Fruit fly (Drosophila melanogaster) whole organism, embryonic: ENCODE results near the gene CG12010.

Experiments used
- B-H2 ChIP-seq: fragments of 200-800 bp; sonication (Bioruptor generic); optimal IDR thresholded peaks from 2 replicates; lab custom pipeline; 2018; ENCODE audit warnings: missing biosample characterization, mild to moderate bottlenecking, missing genetic modification characterization
- BtbVII ChIP-seq: fragments of 200-800 bp; sonication (Bioruptor generic); optimal IDR thresholded peaks from 3 replicates; lab custom pipeline; 2017; ENCODE audit warnings: missing biosample characterization, mild to moderate bottlenecking, missing genetic modification characterization
- CG10147 ChIP-seq: fragments of 200-800 bp; sonication (Bioruptor generic); optimal IDR thresholded peaks from 2 replicates; lab custom pipeline; 2019; ENCODE audit warnings: missing biosample characterization, mild to moderate bottlenecking, missing genetic modification characterization, moderate library complexity
- CG10431 ChIP-seq: fragments of 200-800 bp; sonication (Bioruptor generic); optimal IDR thresholded peaks from 3 replicates; lab custom pipeline; 2018; ENCODE audit warnings: missing biosample characterization, mild to moderate bottlenecking, missing genetic modification characterization
- CG11247 ChIP-seq: fragments of 200-800 bp; sonication (Bioruptor generic); IDR thresholded peaks from 2 replicates; pipeline ENCODE4 v1.3.6; 2022; ENCODE audit warnings: missing biosample characterization, missing genetic modification characterization
- CG11695 ChIP-seq: fragments of 200-800 bp; sonication (Bioruptor generic); IDR thresholded peaks from 3 replicates; pipeline ENCODE4 v1.3.6; 2022; ENCODE audit warnings: missing biosample characterization, missing genetic modification characterization
- CG12299 ChIP-seq: fragments of 200-800 bp; sonication (Bioruptor generic); optimal IDR thresholded peaks from 2 replicates; lab custom pipeline; 2018; ENCODE audit warnings: missing biosample characterization, mild to moderate bottlenecking, missing genetic modification characterization
- CG1233 ChIP-seq: fragments of 200-800 bp; sonication (Bioruptor generic); optimal IDR thresholded peaks from 4 replicates; lab custom pipeline; 2018; ENCODE audit warnings: missing biosample characterization, mild to moderate bottlenecking, missing genetic modification characterization
- CG14441 ChIP-seq: fragments of 200-800 bp; sonication (Bioruptor generic); IDR thresholded peaks from 2 replicates; pipeline ENCODE4 v1.3.6; 2022; ENCODE audit warnings: missing biosample characterization, missing genetic modification characterization
- CG14710 ChIP-seq: fragments of 200-800 bp; sonication (Bioruptor generic); optimal IDR thresholded peaks from 3 replicates; lab custom pipeline; 2019; ENCODE audit warnings: missing biosample characterization, mild to moderate bottlenecking, missing genetic modification characterization, moderate library complexity
- CG1529 ChIP-seq: fragments of 200-800 bp; sonication (Bioruptor generic); optimal IDR thresholded peaks from 3 replicates; lab custom pipeline; 2018; ENCODE audit warnings: missing biosample characterization, missing genetic modification characterization
- CG3163 ChIP-seq: fragments of 200-800 bp; sonication (Bioruptor generic); optimal IDR thresholded peaks from 3 replicates; lab custom pipeline; 2016; ENCODE audit warnings: missing biosample characterization, missing genetic modification characterization
- CG3726 ChIP-seq: fragments of 200-800 bp; sonication (Bioruptor generic); IDR thresholded peaks from 3 replicates; pipeline ENCODE4, ENCODE4 v1.3.6; 2022; ENCODE audit warnings: missing biosample characterization, missing genetic modification characterization
- CG4820 ChIP-seq: fragments of 200-800 bp; sonication (Bioruptor generic); optimal IDR thresholded peaks from 3 replicates; lab custom pipeline; 2016; ENCODE audit warnings: missing biosample characterization, missing genetic modification characterization
- CG4854 ChIP-seq: fragments of 200-800 bp; sonication (Bioruptor generic); optimal IDR thresholded peaks from 2 replicates; lab custom pipeline; 2016; ENCODE audit warnings: missing biosample characterization, missing genetic modification characterization, inconsistent platforms
- CG9932 ChIP-seq: fragments of 200-800 bp; sonication (Bioruptor generic); IDR thresholded peaks from 2 replicates; pipeline ENCODE4 v1.3.6; 2022; ENCODE audit warnings: missing biosample characterization, missing genetic modification characterization
- Chrac-16 ChIP-seq: fragments of 200-800 bp; sonication (Bioruptor generic); optimal IDR thresholded peaks from 3 replicates; lab custom pipeline; 2016; ENCODE audit warnings: missing biosample characterization, missing genetic modification characterization
- CoRest ChIP-seq: fragments of 200-800 bp; sonication (Bioruptor generic); optimal IDR thresholded peaks from 3 replicates; lab custom pipeline; 2018; ENCODE audit warnings: missing biosample characterization, mild to moderate bottlenecking, missing genetic modification characterization, moderate library complexity
- Dip2 ChIP-seq: fragments of 200-800 bp; sonication (Bioruptor generic); IDR thresholded peaks from 2 replicates; pipeline ENCODE4 v1.3.6; 2022; ENCODE audit warnings: missing biosample characterization, missing genetic modification characterization
- HLHmδ ChIP-seq: fragments of 200-800 bp; sonication (Bioruptor generic); optimal IDR thresholded peaks from 2 replicates; lab custom pipeline; 2018; ENCODE audit warnings: missing biosample characterization, mild to moderate bottlenecking, missing genetic modification characterization, moderate library complexity
- NK7.1 ChIP-seq: fragments of 200-800 bp; sonication (Bioruptor generic); optimal IDR thresholded peaks from 3 replicates; lab custom pipeline; 2016; ENCODE audit warnings: missing biosample characterization, missing genetic modification characterization
- Optix ChIP-seq: fragments of 200-800 bp; sonication (Bioruptor generic); IDR thresholded peaks from 3 replicates; pipeline ENCODE4 v1.3.6; 2022; ENCODE audit warnings: missing biosample characterization, missing genetic modification characterization
- PHDP ChIP-seq: fragments of 200-800 bp; sonication (Bioruptor generic); optimal IDR thresholded peaks from 3 replicates; lab custom pipeline; 2018; ENCODE audit warnings: missing biosample characterization, mild to moderate bottlenecking, missing genetic modification characterization, moderate library complexity
- Rx ChIP-seq: fragments of 200-800 bp; sonication (Bioruptor generic); IDR thresholded peaks from 2 replicates; pipeline ENCODE4 v1.3.6; 2022; ENCODE audit warnings: missing biosample characterization, missing genetic modification characterization
- Sox102F ChIP-seq: fragments of 200-800 bp; sonication (Bioruptor generic); optimal IDR thresholded peaks from 2 replicates; lab custom pipeline; 2018; ENCODE audit warnings: missing biosample characterization, mild to moderate bottlenecking, missing genetic modification characterization, moderate library complexity
- Tbp ChIP-seq: fragments of >200 bp; optimal IDR thresholded peaks from 2 replicates; lab custom pipeline; 2018; ENCODE audit warnings: missing biosample characterization, missing genetic modification characterization
- btn ChIP-seq: fragments of 200-800 bp; sonication (Bioruptor generic); optimal IDR thresholded peaks from 2 replicates; lab custom pipeline; 2016; ENCODE audit warnings: missing biosample characterization, missing genetic modification characterization
- cato ChIP-seq: fragments of 200-800 bp; sonication (Bioruptor generic); optimal IDR thresholded peaks from 2 replicates; lab custom pipeline; 2016; ENCODE audit warnings: missing biosample characterization, missing genetic modification characterization, borderline replicate concordance
- caup ChIP-seq: fragments of 200-800 bp; sonication (Bioruptor generic); optimal IDR thresholded peaks from 3 replicates; lab custom pipeline; 2017; ENCODE audit warnings: missing biosample characterization, mild to moderate bottlenecking, missing genetic modification characterization, moderate library complexity; ENCODE audit not compliant: severe bottlenecking
- chinmo ChIP-seq: fragments of 200-800 bp; sonication (Bioruptor generic); IDR thresholded peaks from 4 replicates; pipeline ENCODE4 v1.3.6; 2022; ENCODE audit warnings: missing biosample characterization, missing genetic modification characterization; ENCODE audit not compliant: partially characterized antibody
- dysf ChIP-seq: fragments of 200-800 bp; sonication (Bioruptor generic); IDR thresholded peaks from 3 replicates; pipeline ENCODE4 v1.3.6; 2022; ENCODE audit warnings: missing biosample characterization, missing genetic modification characterization
- esg ChIP-seq: fragments of 200-800 bp; sonication (Bioruptor generic); conservative IDR thresholded peaks from 2 replicates; pipeline ENCODE4 v1.3.6; 2022; ENCODE audit warnings: missing biosample characterization, missing genetic modification characterization
- ewg ChIP-seq: fragments of 200-800 bp; sonication (Bioruptor generic); optimal IDR thresholded peaks from 3 replicates; lab custom pipeline; 2017; ENCODE audit warnings: mild to moderate bottlenecking, missing biosample characterization, missing genetic modification reagents, missing genetic modification characterization
- eyg ChIP-seq: fragments of 200-800 bp; sonication (Bioruptor generic); optimal IDR thresholded peaks from 3 replicates; lab custom pipeline; 2016; ENCODE audit warnings: missing biosample characterization, missing genetic modification characterization
- fd64A ChIP-seq: fragments of 200-800 bp; sonication (Bioruptor generic); optimal IDR thresholded peaks from 3 replicates; lab custom pipeline; 2018; ENCODE audit warnings: missing biosample characterization, mild to moderate bottlenecking, missing genetic modification characterization
- fu2 ChIP-seq: fragments of 200-800 bp; sonication (Bioruptor generic); optimal IDR thresholded peaks from 2 replicates; lab custom pipeline; 2016; ENCODE audit warnings: missing biosample characterization, missing genetic modification characterization
- gsb ChIP-seq: fragments of 200-800 bp; sonication (Bioruptor generic); IDR thresholded peaks from 2 replicates; pipeline ENCODE4 v1.3.6; 2022; ENCODE audit warnings: missing biosample characterization, missing genetic modification characterization
- inv ChIP-seq: fragments of 200-800 bp; sonication (Bioruptor generic); IDR thresholded peaks from 2 replicates; pipeline ENCODE4 v1.3.6; 2022; ENCODE audit warnings: missing biosample characterization, missing genetic modification characterization; ENCODE audit not compliant: partially characterized antibody
- kni ChIP-seq: fragments of 200-800 bp; sonication (Bioruptor generic); optimal IDR thresholded peaks from 3 replicates; lab custom pipeline; 2017; ENCODE audit warnings: mild to moderate bottlenecking, missing biosample characterization, missing genetic modification reagents, missing genetic modification characterization
- luna ChIP-seq: fragments of 200-800 bp; sonication (Bioruptor generic); optimal IDR thresholded peaks from 2 replicates; lab custom pipeline; 2016; ENCODE audit warnings: missing biosample characterization, missing genetic modification characterization
- maf-S ChIP-seq: fragments of 200-800 bp; sonication (Bioruptor generic); optimal IDR thresholded peaks from 2 replicates; lab custom pipeline; 2016; ENCODE audit warnings: missing biosample characterization, missing genetic modification characterization
- prd ChIP-seq, 3 experiments: fragments of >200 bp in 2 of 3; fragments of 200-800 bp in 1 of 3; sonication (Bioruptor generic) in 1 of 3; optimal IDR thresholded peaks in 2 of 3; IDR thresholded peaks in 1 of 3; 2 replicates in 2 of 3; 3 replicates in 1 of 3; pipeline versions ENCODE4 v1.3.6 to Lab custom; 2017 to 2022; ENCODE audit warnings: missing biosample characterization in 1 of 3, missing genetic modification characterization in 1 of 3
- pros ChIP-seq: fragments of 200-800 bp; sonication (Bioruptor generic); optimal IDR thresholded peaks from 3 replicates; lab custom pipeline; 2019; ENCODE audit warnings: missing biosample characterization, mild to moderate bottlenecking, missing genetic modification characterization, moderate library complexity
- scrt ChIP-seq: fragments of 200-800 bp; sonication (Bioruptor generic); optimal IDR thresholded peaks from 2 replicates; lab custom pipeline; 2018; ENCODE audit warnings: missing biosample characterization, mild to moderate bottlenecking, missing genetic modification characterization, moderate library complexity
- ssp ChIP-seq: fragments of 200-800 bp; sonication (Bioruptor generic); IDR thresholded peaks from 2 replicates; pipeline ENCODE4 v1.3.6; 2022; ENCODE audit warnings: missing biosample characterization, missing genetic modification characterization
- stc ChIP-seq: fragments of 200-800 bp; sonication (Bioruptor generic); IDR thresholded peaks from 2 replicates; pipeline ENCODE4 v1.3.6; 2022; ENCODE audit warnings: missing biosample characterization, missing genetic modification characterization
- tin ChIP-seq: fragments of 200-800 bp; sonication (Bioruptor generic); optimal IDR thresholded peaks from 3 replicates; lab custom pipeline; 2016; ENCODE audit warnings: missing biosample characterization, missing genetic modification characterization
- usp ChIP-seq: fragments of >200 bp; optimal IDR thresholded peaks from 2 replicates; lab custom pipeline; 2017; ENCODE audit warnings: missing biosample characterization, missing genetic modification characterization
- zen2 ChIP-seq: fragments of 200-800 bp; sonication (Bioruptor generic); IDR thresholded peaks from 3 replicates; pipeline ENCODE4 v1.3.6; 2022; ENCODE audit warnings: missing biosample characterization, missing genetic modification characterization; ENCODE audit not compliant: partially characterized antibody

CG12010 gene

dm6 chr3L:3384596-3385436 lies 10.7 kb downstream of the CG12010 start (continued):
- TF ChIP-seq maf-S (GFP tag; lab: Kevin White, UChicago), result no peak
- peak; percentile 66 for TF ChIP-seq CoRest (tag; lab: Kevin White, UChicago)
- TF ChIP-seq CG3163 (GFP tag; lab: Kevin White, UChicago), result no peak
- no peak for TF ChIP-seq btn (GFP tag; lab: Kevin White, UChicago)
- no peak for TF ChIP-seq fu2
- TF ChIP-seq prd (optimal IDR thresholded peaks at IDR 0.05; lab: Kevin White, UChicago), result no peak
- peak; percentile 48; the same call in 2 of the 3 replicates for TF ChIP-seq prd (GFP tag; IDR thresholded peaks at IDR 0.05; lab: Robert Waterston, UW)
- peak; percentile 32 for TF ChIP-seq pros (GFP tag; lab: Kevin White, UChicago)
- no peak for TF ChIP-seq Tbp (GFP tag; lab: Kevin White, UChicago)
- TF ChIP-seq CG10431 (GFP tag; lab: Kevin White, UChicago), result no peak
- TF ChIP-seq dysf (GFP tag; lab: Robert Waterston, UW), result peak; percentile 43; the same call in 2 of the 3 replicates
- no peak for TF ChIP-seq HLHmδ (GFP tag; lab: Kevin White, UChicago)
- no peak for TF ChIP-seq CG11247
- no peak for TF ChIP-seq CG3726 (GFP tag; lab: Robert Waterston, UW)
- TF ChIP-seq CG11695, result peak; percentile 43; the same call in 1 of the 3 replicates
- no peak for TF ChIP-seq CG4854 (GFP tag; lab: Kevin White, UChicago)
- peak; percentile 48 for TF ChIP-seq kni
- TF ChIP-seq Optix (GFP tag; lab: Robert Waterston, UW), result no peak
- no peak for TF ChIP-seq ssp
- TF ChIP-seq gsb (GFP tag; lab: Robert Waterston, UW), result no peak
- TF ChIP-seq B-H2, result no peak
- TF ChIP-seq CG4820 (GFP tag; lab: Kevin White, UChicago), result peak; percentile 42
- TF ChIP-seq Rx (GFP tag; lab: Robert Waterston, UW), result 0 out of 2 replicates have a peak, but pooled peaks have one; percentile 5
- no peak for TF ChIP-seq usp (GFP tag; lab: Kevin White, UChicago)
- TF ChIP-seq inv (GFP tag; lab: Robert Waterston, UW), result no peak
- no peak for TF ChIP-seq stc (GFP tag; lab: Robert Waterston, UW)
- no peak for TF ChIP-seq NK7.1
- no peak for TF ChIP-seq CG14441 (GFP tag; lab: Robert Waterston, UW)
- no peak for TF ChIP-seq eyg
- no peak for TF ChIP-seq fd64A (GFP tag; lab: Kevin White, UChicago)
- TF ChIP-seq CG9932 (GFP tag; lab: Robert Waterston, UW), result no peak
- TF ChIP-seq PHDP (tag; lab: Kevin White, UChicago), result peak; percentile 47
- TF ChIP-seq scrt (GFP tag; lab: Kevin White, UChicago), result no peak
- TF ChIP-seq CG10147 (GFP tag; lab: Kevin White, UChicago), result no peak
- no peak for TF ChIP-seq Dip2
- peak; percentile 52 for TF ChIP-seq Sox102F (GFP tag; lab: Kevin White, UChicago)
- no peak for TF ChIP-seq tin (GFP tag; lab: Kevin White, UChicago)
- no peak for TF ChIP-seq cato
- peak; percentile 70; the same call in 1 of the 4 replicates for TF ChIP-seq chinmo (GFP tag; lab: Robert Waterston, UW)
- TF ChIP-seq CG1233 (GFP tag; lab: Kevin White, UChicago), result no peak
- TF ChIP-seq CG12299 (tag; lab: Kevin White, UChicago), result no peak
- TF ChIP-seq Chrac-16 (GFP tag; lab: Kevin White, UChicago), result peak; percentile 52
- peak; percentile 29 for TF ChIP-seq CG1529 (GFP tag; lab: Kevin White, UChicago)
- no peak for TF ChIP-seq zen2 (GFP tag; lab: Robert Waterston, UW)
- no peak for TF ChIP-seq ewg (GFP tag; lab: Kevin White, UChicago)
- TF ChIP-seq caup, result no peak
- peak; percentile 58 for TF ChIP-seq CG14710 (tag; lab: Kevin White, UChicago)
- no peak for TF ChIP-seq esg (GFP tag; lab: Robert Waterston, UW)
- peak; percentile 49 for TF ChIP-seq BtbVII (GFP tag; lab: Kevin White, UChicago)
- TF ChIP-seq luna (GFP tag; lab: Kevin White, UChicago), result no peak
